Fruit fly (Drosophila melanogaster) whole organism, embryonic: ENCODE data around the gene CG14327.
A peak's percentile ranks its signal among the peaks of the same experiment; 100 is the strongest.

Source experiments
- Adf1 ChIP-seq: fragments of 200-800 bp; sonication (Bioruptor generic); IDR thresholded peaks from 2 replicates; pipeline ENCODE4 v1.3.6; 2022; ENCODE audit warnings: missing biosample characterization, missing genetic modification characterization
- CG11560 ChIP-seq: fragments of 200-800 bp; sonication (Bioruptor generic); IDR thresholded peaks from 3 replicates; pipeline ENCODE4 v1.3.6; 2022; ENCODE audit warnings: missing biosample characterization, missing genetic modification characterization
- CG12236 ChIP-seq: fragments of 200-800 bp; sonication (Bioruptor generic); optimal IDR thresholded peaks from 2 replicates; lab custom pipeline; 2016; ENCODE audit warnings: missing biosample characterization, missing genetic modification characterization
- CG12299 ChIP-seq: fragments of 200-800 bp; sonication (Bioruptor generic); optimal IDR thresholded peaks from 2 replicates; lab custom pipeline; 2018; ENCODE audit warnings: missing biosample characterization, mild to moderate bottlenecking, missing genetic modification characterization
- CG15269 ChIP-seq: fragments of 200-800 bp; sonication (Bioruptor generic); optimal IDR thresholded peaks from 2 replicates; lab custom pipeline; 2018; ENCODE audit warnings: missing biosample characterization, mild to moderate bottlenecking, missing genetic modification characterization, moderate library complexity
- CG1603 ChIP-seq: fragments of 200-800 bp; sonication (Bioruptor generic); optimal IDR thresholded peaks from 2 replicates; lab custom pipeline; 2019; ENCODE audit warnings: missing biosample characterization, mild to moderate bottlenecking, missing genetic modification characterization, moderate library complexity
- CG16779 ChIP-seq: fragments of 200-800 bp; sonication (Bioruptor generic); IDR thresholded peaks from 2 replicates; pipeline ENCODE4 v1.3.6; 2022; ENCODE audit warnings: missing biosample characterization, missing genetic modification characterization
- CG17359 ChIP-seq: fragments of 200-800 bp; sonication (Bioruptor generic); optimal IDR thresholded peaks from 3 replicates; lab custom pipeline; 2018; ENCODE audit warnings: missing biosample characterization, mild to moderate bottlenecking, missing genetic modification characterization, moderate library complexity
- CG17385 ChIP-seq: fragments of 200-800 bp; sonication (Bioruptor generic); optimal IDR thresholded peaks from 3 replicates; lab custom pipeline; 2018; ENCODE audit warnings: missing biosample characterization, mild to moderate bottlenecking, missing genetic modification characterization
- CG17802 ChIP-seq: fragments of 200-800 bp; sonication (Bioruptor generic); optimal IDR thresholded peaks from 2 replicates; lab custom pipeline; 2018; ENCODE audit warnings: missing biosample characterization, mild to moderate bottlenecking, missing genetic modification characterization, moderate library complexity
- CG18011 ChIP-seq: fragments of 200-800 bp; sonication (Bioruptor generic); optimal IDR thresholded peaks from 2 replicates; lab custom pipeline; 2017; ENCODE audit warnings: missing biosample characterization, missing genetic modification characterization, mild to moderate bottlenecking, moderate library complexity, missing genotype
- CG2712 ChIP-seq: fragments of 200-800 bp; optimal IDR thresholded peaks from 3 replicates; lab custom pipeline; 2019; ENCODE audit warnings: missing biosample characterization, mild to moderate bottlenecking, missing genetic modification characterization, moderate library complexity
- CG2889 ChIP-seq: fragments of 200-800 bp; sonication (Bioruptor generic); IDR thresholded peaks from 3 replicates; pipeline ENCODE4 v1.3.6; 2022; ENCODE audit warnings: missing biosample characterization, missing genetic modification characterization
- CG32532 ChIP-seq: fragments of 200-800 bp; sonication (Bioruptor generic); IDR thresholded peaks from 2 replicates; pipeline ENCODE4 v1.3.6; 2022; ENCODE audit warnings: missing biosample characterization, missing genetic modification characterization
- CG3838 ChIP-seq: fragments of 200-800 bp; sonication (Bioruptor generic); optimal IDR thresholded peaks from 3 replicates; lab custom pipeline; 2016; ENCODE audit warnings: missing biosample characterization, missing genetic modification characterization
- CG3995 ChIP-seq: fragments of 200-800 bp; sonication (Bioruptor generic); optimal IDR thresholded peaks from 3 replicates; lab custom pipeline; 2016; ENCODE audit warnings: missing biosample characterization, missing genetic modification characterization
- CG4854 ChIP-seq: fragments of 200-800 bp; sonication (Bioruptor generic); optimal IDR thresholded peaks from 2 replicates; lab custom pipeline; 2016; ENCODE audit warnings: missing biosample characterization, missing genetic modification characterization, inconsistent platforms
- CG5245 ChIP-seq: fragments of 200-800 bp; sonication (Bioruptor generic); optimal IDR thresholded peaks from 3 replicates; lab custom pipeline; 2016; ENCODE audit warnings: missing biosample characterization, missing genetic modification characterization
- CG8281 ChIP-seq: fragments of 200-800 bp; sonication (Bioruptor generic); optimal IDR thresholded peaks from 2 replicates; lab custom pipeline; 2018; ENCODE audit warnings: missing biosample characterization, mild to moderate bottlenecking, missing genetic modification characterization, moderate library complexity
- CG8924 ChIP-seq: fragments of 200-800 bp; optimal IDR thresholded peaks from 3 replicates; lab custom pipeline; 2019; ENCODE audit warnings: missing biosample characterization, mild to moderate bottlenecking, missing genetic modification characterization, moderate library complexity
- CG9215 ChIP-seq: fragments of 200-800 bp; sonication (Bioruptor generic); IDR thresholded peaks from 2 replicates; pipeline ENCODE4 v1.3.6; 2022; ENCODE audit warnings: missing biosample characterization, missing genetic modification characterization
- CrebB ChIP-seq: fragments of 200-800 bp; sonication (Bioruptor generic); optimal IDR thresholded peaks from 3 replicates; lab custom pipeline; 2018; ENCODE audit warnings: missing biosample characterization, mild to moderate bottlenecking, missing genetic modification characterization
- D19B ChIP-seq: fragments of 200-800 bp; sonication (Bioruptor generic); optimal IDR thresholded peaks from 2 replicates; lab custom pipeline; 2017; ENCODE audit warnings: missing biosample characterization, mild to moderate bottlenecking, missing genetic modification characterization
- Lhr ChIP-seq: fragments of 200-800 bp; sonication (Bioruptor generic); optimal IDR thresholded peaks from 3 replicates; lab custom pipeline; 2017; ENCODE audit warnings: mild to moderate bottlenecking, missing biosample characterization, missing genetic modification reagents, missing genetic modification characterization
- Lpt ChIP-seq: fragments of >200 bp; optimal IDR thresholded peaks from 2 replicates; lab custom pipeline; 2018; ENCODE audit warnings: missing biosample characterization, missing genetic modification characterization
- MESR4 ChIP-seq: fragments of 200-800 bp; sonication (Bioruptor generic); optimal IDR thresholded peaks from 2 replicates; lab custom pipeline; 2018; ENCODE audit warnings: missing biosample characterization, mild to moderate bottlenecking, missing genetic modification characterization, moderate library complexity
- Nf-YB ChIP-seq: fragments of 200-800 bp; sonication (Bioruptor generic); optimal IDR thresholded peaks from 3 replicates; lab custom pipeline; 2019; ENCODE audit warnings: missing biosample characterization, mild to moderate bottlenecking, missing genetic modification characterization, moderate library complexity
- Nf-YC ChIP-seq: fragments of 200-800 bp; optimal IDR thresholded peaks from 3 replicates; lab custom pipeline; 2019; ENCODE audit warnings: missing biosample characterization, mild to moderate bottlenecking, missing genetic modification characterization, moderate library complexity
- Optix ChIP-seq: fragments of 200-800 bp; sonication (Bioruptor generic); IDR thresholded peaks from 3 replicates; pipeline ENCODE4 v1.3.6; 2022; ENCODE audit warnings: missing biosample characterization, missing genetic modification characterization
- ap ChIP-seq: fragments of 200-800 bp; sonication (Bioruptor generic); IDR thresholded peaks from 2 replicates; pipeline ENCODE4 v1.3.6; 2022; ENCODE audit warnings: missing biosample characterization, missing genetic modification characterization
- bcd ChIP-seq: fragments of 200-800 bp; sonication (Bioruptor generic); optimal IDR thresholded peaks from 2 replicates; lab custom pipeline; 2017; ENCODE audit warnings: missing biosample characterization, mild to moderate bottlenecking, missing genetic modification characterization
- chinmo ChIP-seq: fragments of 200-800 bp; sonication (Bioruptor generic); IDR thresholded peaks from 4 replicates; pipeline ENCODE4 v1.3.6; 2022; ENCODE audit warnings: missing biosample characterization, missing genetic modification characterization; ENCODE audit not compliant: partially characterized antibody
- dysf ChIP-seq: fragments of 200-800 bp; sonication (Bioruptor generic); IDR thresholded peaks from 3 replicates; pipeline ENCODE4 v1.3.6; 2022; ENCODE audit warnings: missing biosample characterization, missing genetic modification characterization
- fru ChIP-seq: fragments of >200 bp; optimal IDR thresholded peaks from 2 replicates; lab custom pipeline; 2017
- gem ChIP-seq: fragments of 200-800 bp; sonication (Bioruptor generic); optimal IDR thresholded peaks from 2 replicates; lab custom pipeline; 2019; ENCODE audit warnings: missing biosample characterization, mild to moderate bottlenecking, missing genetic modification characterization, moderate library complexity
- gro ChIP-seq: fragments of 200-800 bp; sonication (Bioruptor generic); optimal IDR thresholded peaks from 2 replicates; lab custom pipeline; 2016; ENCODE audit warnings: missing biosample characterization, missing genetic modification characterization
- gsb ChIP-seq: fragments of 200-800 bp; sonication (Bioruptor generic); IDR thresholded peaks from 2 replicates; pipeline ENCODE4 v1.3.6; 2022; ENCODE audit warnings: missing biosample characterization, missing genetic modification characterization
- hth ChIP-seq: fragments of >200 bp; optimal IDR thresholded peaks from 2 replicates; lab custom pipeline; 2017; ENCODE audit warnings: inconsistent platforms
- kni ChIP-seq: fragments of 200-800 bp; sonication (Bioruptor generic); optimal IDR thresholded peaks from 3 replicates; lab custom pipeline; 2017; ENCODE audit warnings: mild to moderate bottlenecking, missing biosample characterization, missing genetic modification reagents, missing genetic modification characterization
- lbe ChIP-seq: fragments of 200-800 bp; sonication (Bioruptor generic); optimal IDR thresholded peaks from 2 replicates; lab custom pipeline; 2016; ENCODE audit warnings: missing biosample characterization, mild to moderate bottlenecking, missing genetic modification characterization
- maf-S ChIP-seq: fragments of 200-800 bp; sonication (Bioruptor generic); optimal IDR thresholded peaks from 2 replicates; lab custom pipeline; 2016; ENCODE audit warnings: missing biosample characterization, missing genetic modification characterization
- pan ChIP-seq, 4 experiments: fragments of >200 bp in 3 of 4; fragments of 200-800 bp in 1 of 4; sonication (Bioruptor generic) in 1 of 4; optimal IDR thresholded peaks in 3 of 4; IDR thresholded peaks in 1 of 4; 2 replicates each; pipeline versions ENCODE4 v1.3.6 to Lab custom; 2017 to 2022; ENCODE audit warnings: missing biosample characterization in 2 of 4, missing genetic modification characterization in 2 of 4, mixed read lengths in 1 of 4
- peb ChIP-seq: fragments of 200-800 bp; sonication (Bioruptor generic); IDR thresholded peaks from 2 replicates; pipeline ENCODE4 v1.3.6; 2022; ENCODE audit warnings: missing biosample characterization, missing genetic modification characterization
- pnt ChIP-seq: fragments of 200-800 bp; sonication (Bioruptor generic); optimal IDR thresholded peaks from 3 replicates; lab custom pipeline; 2016; ENCODE audit warnings: missing biosample characterization, missing genetic modification characterization
- prd ChIP-seq, 3 experiments: fragments of >200 bp in 2 of 3; fragments of 200-800 bp in 1 of 3; sonication (Bioruptor generic) in 1 of 3; optimal IDR thresholded peaks in 2 of 3; IDR thresholded peaks in 1 of 3; 2 replicates in 2 of 3; 3 replicates in 1 of 3; pipeline versions ENCODE4 v1.3.6 to Lab custom; 2017 to 2022; ENCODE audit warnings: missing biosample characterization in 1 of 3, missing genetic modification characterization in 1 of 3
- scrt ChIP-seq: fragments of 200-800 bp; sonication (Bioruptor generic); optimal IDR thresholded peaks from 2 replicates; lab custom pipeline; 2018; ENCODE audit warnings: missing biosample characterization, mild to moderate bottlenecking, missing genetic modification characterization, moderate library complexity
- sens-2 ChIP-seq: fragments of 200-800 bp; sonication (Bioruptor generic); IDR thresholded peaks from 2 replicates; pipeline ENCODE4 v1.3.6; 2022; ENCODE audit warnings: missing biosample characterization, missing genetic modification characterization
- slbo ChIP-seq: fragments of 200-800 bp; sonication (Bioruptor generic); IDR thresholded peaks from 2 replicates; pipeline ENCODE4 v1.3.6; 2022; ENCODE audit warnings: missing biosample characterization, missing genetic modification characterization
- sug ChIP-seq: fragments of 200-800 bp; optimal IDR thresholded peaks from 2 replicates; lab custom pipeline; 2019; ENCODE audit warnings: missing biosample characterization, mild to moderate bottlenecking, missing genetic modification characterization, moderate library complexity
- toy ChIP-seq: fragments of 200-800 bp; sonication (Bioruptor generic); IDR thresholded peaks from 2 replicates; pipeline ENCODE4 v1.3.6; 2022; ENCODE audit warnings: missing biosample characterization, missing genetic modification characterization
- ttk ChIP-seq: fragments of 200-800 bp; sonication (Bioruptor generic); IDR thresholded peaks from 2 replicates; pipeline ENCODE4 v2.1.2; 2022; ENCODE audit warnings: missing biosample characterization, missing genetic modification characterization

The CG14327 gene

dm6 chr3R:17631176-17631865, 17.8 kb downstream of the CG14327 start (continued):
- TF ChIP-seq CG12299 (tag; lab: Kevin White, UChicago) = no peak
- TF ChIP-seq chinmo (GFP tag; lab: Robert Waterston, UW) = peak; percentile 50; the same call in 1 of the 4 replicates
- peak; percentile 37 for TF ChIP-seq CG17359 (tag; lab: Kevin White, UChicago)
- no peak for TF ChIP-seq Nf-YB (GFP tag; lab: Kevin White, UChicago)
- no peak for TF ChIP-seq lbe
- TF ChIP-seq CG3995 (GFP tag; lab: Kevin White, UChicago) = no peak
- TF ChIP-seq CG32532 (GFP tag; lab: Robert Waterston, UW) = no peak
- no peak for TF ChIP-seq CG1603 (tag; lab: Kevin White, UChicago)
- no peak for TF ChIP-seq sug (tag; lab: Kevin White, UChicago)
- TF ChIP-seq CG3838 (GFP tag; lab: Kevin White, UChicago) = no peak
- no peak for TF ChIP-seq Nf-YC
- TF ChIP-seq CG5245 (GFP tag; lab: Kevin White, UChicago) = no peak
- no peak for TF ChIP-seq CG11560 (tag; lab: Robert Waterston, UW)
- TF ChIP-seq bcd (GFP tag; lab: Kevin White, UChicago) = no peak
- TF ChIP-seq ttk (GFP tag; lab: Robert Waterston, UW) = no peak
- TF ChIP-seq fru = no peak
- no peak for TF ChIP-seq hth
- no peak for TF ChIP-seq CG9215
- no peak for TF ChIP-seq MESR4 (GFP tag; lab: Kevin White, UChicago)
- TF ChIP-seq scrt (GFP tag; lab: Kevin White, UChicago) = no peak
- TF ChIP-seq CG17385 (GFP tag; lab: Kevin White, UChicago) = no peak
- no peak for TF ChIP-seq pan (optimal IDR thresholded peaks at IDR 0.05; lab: Kevin White, UChicago)
- TF ChIP-seq pan (GFP tag; optimal IDR thresholded peaks at IDR 0.05 in 1 of 2, IDR thresholded peaks at IDR 0.05 in 1 of 2) = no peak
- no peak for TF ChIP-seq CrebB (tag; lab: Kevin White, UChicago)
- no peak for TF ChIP-seq pnt (GFP tag; lab: Kevin White, UChicago)
- TF ChIP-seq D19B (GFP tag; lab: Kevin White, UChicago) = no peak
- TF ChIP-seq CG4854 (GFP tag; lab: Kevin White, UChicago) = no peak
- peak; percentile 16 for TF ChIP-seq CG8924
- TF ChIP-seq peb (GFP tag; lab: Robert Waterston, UW) = no peak
- TF ChIP-seq toy = no peak
- TF ChIP-seq prd (optimal IDR thresholded peaks at IDR 0.05; lab: Kevin White, UChicago) = no peak
- no peak for TF ChIP-seq prd (GFP tag; IDR thresholded peaks at IDR 0.05; lab: Robert Waterston, UW)
- no peak for TF ChIP-seq Optix (GFP tag; lab: Robert Waterston, UW)
- TF ChIP-seq gro (GFP tag; lab: Kevin White, UChicago) = no peak
- no peak for TF ChIP-seq Lpt (GFP tag; lab: Kevin White, UChicago)
- TF ChIP-seq CG2712 (tag; lab: Kevin White, UChicago) = no peak
- TF ChIP-seq gsb = no peak
- TF ChIP-seq kni (GFP tag; lab: Kevin White, UChicago) = no peak
- TF ChIP-seq gem = peak; percentile 16
- no peak for TF ChIP-seq ap
- TF ChIP-seq CG12236 (GFP tag; lab: Kevin White, UChicago) = no peak
- no peak for TF ChIP-seq slbo
- no peak for TF ChIP-seq CG15269
- TF ChIP-seq CG18011 (GFP tag; lab: Kevin White, UChicago) = no peak
- no peak for TF ChIP-seq Lhr (GFP tag; lab: Kevin White, UChicago)
- TF ChIP-seq maf-S = no peak
- no peak for TF ChIP-seq dysf (GFP tag; lab: Robert Waterston, UW)
- TF ChIP-seq CG17802 = no peak
- no peak for TF ChIP-seq CG2889 (GFP tag; lab: Robert Waterston, UW)
- TF ChIP-seq CG8281 = no peak
- no peak for TF ChIP-seq sens-2 (GFP tag; lab: Robert Waterston, UW)
- TF ChIP-seq Adf1 (GFP tag; lab: Robert Waterston, UW) = no peak
- TF ChIP-seq CG16779 = no peak
